Fruit fly (Drosophila melanogaster): Measurements from ENCODE around the gene CG12375.

dm6 chr2L:8143947-8144346 lies 17.3 kb upstream of the CG12375 start, which contains the start of gene CG42762:
- no peak for TF ChIP-seq CG14710 (tag; optimal IDR thresholded peaks at IDR 0.05)
- no peak for TF ChIP-seq gt (GFP tag; IDR thresholded peaks at IDR 0.05)
- TF ChIP-seq Hey (tag; optimal IDR thresholded peaks at IDR 0.05) = no peak
- TF ChIP-seq CG6689 (GFP tag; IDR thresholded peaks at IDR 0.05) = no peak
- TF ChIP-seq CG10543 (GFP tag; optimal IDR thresholded peaks at IDR 0.05) = no peak
- no peak for TF ChIP-seq slbo (GFP tag; IDR thresholded peaks at IDR 0.05)
- TF ChIP-seq pan (optimal IDR thresholded peaks at IDR 0.05) = no peak
- no peak for TF ChIP-seq pan (GFP tag; optimal IDR thresholded peaks at IDR 0.05 in 1 of 2, IDR thresholded peaks at IDR 0.05 in 1 of 2)
- no peak for TF ChIP-seq CG16779 (GFP tag; IDR thresholded peaks at IDR 0.05)
